Fruit fly (Drosophila melanogaster): ENCODE data around the gene CG13386.

CG13386 gene

DNA sequence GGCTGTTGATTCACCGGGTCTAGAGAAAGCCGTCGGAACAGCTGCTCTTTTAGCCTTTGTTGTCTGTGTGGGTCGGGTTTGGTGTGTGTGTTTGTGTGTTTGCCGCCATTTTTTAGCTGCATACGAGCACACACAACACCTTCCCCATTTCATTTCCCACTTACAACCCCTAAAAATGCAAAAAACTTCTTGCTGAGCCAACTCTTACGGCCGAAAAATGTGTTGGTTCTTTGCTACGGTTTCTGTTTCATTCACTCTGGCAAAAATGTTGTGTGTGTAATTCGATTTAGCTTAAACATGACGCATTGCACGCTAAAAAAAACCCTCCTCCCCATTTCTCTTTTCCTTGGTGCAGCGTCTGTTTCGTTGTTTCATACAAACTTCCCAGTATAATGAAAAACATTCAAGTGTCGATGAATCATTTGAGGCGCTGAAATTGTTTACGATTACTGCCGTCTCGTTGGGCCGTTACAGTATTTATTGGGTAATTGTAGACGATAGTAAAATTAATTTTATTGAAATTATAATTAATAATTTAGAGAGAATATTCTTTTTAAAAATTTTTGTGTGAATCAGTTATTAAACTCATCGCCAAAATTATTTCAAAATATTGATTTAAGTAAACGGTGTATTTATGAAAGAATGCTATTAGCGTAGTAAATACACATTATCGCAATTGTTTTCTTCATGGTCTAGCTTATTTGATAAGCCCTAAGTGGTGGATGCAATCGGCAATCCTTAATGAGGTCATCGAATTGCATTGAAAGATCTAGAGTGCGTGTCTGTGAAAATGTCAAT, 27.3 kb downstream of the CG13386 start (continued):
- TF ChIP-seq Hr39 (GFP tag; optimal IDR thresholded peaks at IDR 0.05) (no peak), CG10669 (GFP tag; optimal IDR thresholded peaks at IDR 0.05) (no peak), CG15336 (GFP tag; IDR thresholded peaks at IDR 0.05) (0 out of 2 replicates have a peak, but pooled peaks have one; percentile 9), CG32006 (GFP tag; optimal IDR thresholded peaks at IDR 0.05) (no peak), CG8319 (GFP tag; optimal IDR thresholded peaks at IDR 0.05) (no peak), CG6792 (GFP tag; optimal IDR thresholded peaks at IDR 0.05) (no peak), CG8632 (GFP tag; optimal IDR thresholded peaks at IDR 0.05) (no peak), CG10631 (GFP tag; optimal IDR thresholded peaks at IDR 0.05) (no peak), Sox15 (GFP tag; optimal IDR thresholded peaks at IDR 0.05) (no peak), spab (GFP tag; optimal IDR thresholded peaks at IDR 0.05) (no peak), fkh (GFP tag; optimal IDR thresholded peaks at IDR 0.05) (no peak), fd85E (GFP tag; optimal IDR thresholded peaks at IDR 0.05) (no peak), salr (GFP tag; optimal IDR thresholded peaks at IDR 0.05) (no peak), cyc (GFP tag; optimal IDR thresholded peaks at IDR 0.05) (no peak), CG16779 (tag; optimal IDR thresholded peaks at IDR 0.05) (no peak), esn (GFP tag; optimal IDR thresholded peaks at IDR 0.05) (peak; percentile 5), net (GFP tag; optimal IDR thresholded peaks at IDR 0.05) (no peak), Met (GFP tag; optimal IDR thresholded peaks at IDR 0.05) (no peak), CG6276 (GFP tag; optimal IDR thresholded peaks at IDR 0.05) (no peak), Eip93F (GFP tag; optimal IDR thresholded peaks at IDR 0.05) (peak; percentile 72), topi (GFP tag; optimal IDR thresholded peaks at IDR 0.05) (no peak)

DNA sequence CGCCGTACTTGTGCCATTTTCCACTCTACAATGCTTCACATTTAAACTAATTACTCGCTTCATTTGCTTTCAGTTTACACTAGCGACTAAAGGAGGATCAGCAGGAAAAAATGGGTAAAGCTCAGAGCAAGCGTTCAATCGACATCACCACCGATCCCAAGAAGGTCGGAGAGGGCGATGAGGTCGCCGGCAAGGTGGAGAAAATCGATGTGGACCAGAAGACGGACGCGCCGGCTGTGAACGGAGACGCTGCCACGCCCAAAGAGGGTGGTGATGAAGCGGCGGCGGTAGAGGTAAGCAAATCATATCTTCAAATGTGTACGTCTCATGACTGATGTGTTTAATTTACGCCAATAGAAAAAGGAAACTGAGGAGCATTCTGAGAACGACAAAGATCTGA, 28.0 kb downstream of the CG13386 start:
- TF ChIP-seq CG10631 (GFP tag; optimal IDR thresholded peaks at IDR 0.05) (no peak), achi (GFP tag; optimal IDR thresholded peaks at IDR 0.05) (no peak), Blimp-1 (GFP tag; optimal IDR thresholded peaks at IDR 0.05) (no peak), Sox15 (GFP tag; optimal IDR thresholded peaks at IDR 0.05) (no peak), svp (GFP tag) (peak; percentile 74), fkh (GFP tag; optimal IDR thresholded peaks at IDR 0.05) (no peak), Gug (GFP tag; IDR thresholded peaks at IDR 0.05) (no peak)

DNA sequence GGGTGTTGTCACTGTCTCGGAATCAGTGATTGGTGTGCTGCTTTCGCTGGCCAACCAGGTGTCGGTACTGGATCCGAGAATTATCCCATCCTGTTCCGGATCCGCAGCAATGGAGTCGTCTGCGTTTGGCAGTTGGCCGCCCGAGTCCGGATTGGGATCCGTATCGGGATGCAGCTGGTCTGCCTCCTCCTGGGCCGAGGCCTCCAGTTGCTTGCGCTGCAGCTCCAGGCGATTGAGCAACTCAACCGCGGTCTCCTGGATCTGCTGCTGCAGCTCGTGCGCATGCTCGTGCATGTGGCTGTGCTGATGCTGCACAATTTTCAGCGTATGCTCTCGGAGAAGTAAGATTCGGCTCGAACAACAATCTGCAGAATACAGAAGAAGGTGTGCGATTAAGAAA, 33.3 kb downstream of the CG13386 start:
- TF ChIP-seq CG6808 (GFP tag; optimal IDR thresholded peaks at IDR 0.05) (no peak), svp (GFP tag) (no peak)

DNA sequence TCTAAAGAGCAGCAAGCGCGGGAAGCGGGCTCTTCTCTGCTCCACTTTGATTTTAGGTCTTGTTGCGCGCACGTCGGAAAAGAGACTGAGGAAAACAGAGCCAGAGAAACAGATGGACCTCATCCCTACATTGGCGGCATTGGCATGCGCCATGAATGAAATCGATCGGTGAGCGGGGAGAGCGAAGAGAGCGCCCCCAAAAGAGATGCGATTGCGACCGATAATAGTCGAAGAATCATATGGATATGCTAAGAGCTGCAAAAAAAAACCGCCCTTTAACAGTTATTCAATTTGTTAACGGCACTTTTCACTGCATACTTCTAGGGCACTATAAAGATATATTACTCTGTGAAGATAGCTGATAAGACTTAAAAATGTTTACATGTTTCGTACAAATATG, 34.7 kb downstream of the CG13386 start, which contains the start of gene grk:
grk (minus strand) TSS at position 87 of the 400 bp plus-strand sequence.
- TF ChIP-seq Hr4 (GFP tag; optimal IDR thresholded peaks at IDR 0.05) (no peak), acj6 (GFP tag; optimal IDR thresholded peaks at IDR 0.05) (no peak), Sox14 (GFP tag; optimal IDR thresholded peaks at IDR 0.05) (no peak), CG10631 (GFP tag; optimal IDR thresholded peaks at IDR 0.05) (no peak), cyc (GFP tag; optimal IDR thresholded peaks at IDR 0.05) (no peak), Gug (GFP tag; IDR thresholded peaks at IDR 0.05) (no peak), fd59A (GFP tag; optimal IDR thresholded peaks at IDR 0.05) (no peak), Sox102F (GFP tag; optimal IDR thresholded peaks at IDR 0.05) (no peak), CG8119 (GFP tag; IDR thresholded peaks at IDR 0.05) (no peak), spab (GFP tag; optimal IDR thresholded peaks at IDR 0.05) (no peak), OdsH (GFP tag; optimal IDR thresholded peaks at IDR 0.05) (no peak), topi (GFP tag; optimal IDR thresholded peaks at IDR 0.05) (no peak), CG6276 (GFP tag; optimal IDR thresholded peaks at IDR 0.05) (no peak), fkh (GFP tag; optimal IDR thresholded peaks at IDR 0.05) (no peak)

DNA sequence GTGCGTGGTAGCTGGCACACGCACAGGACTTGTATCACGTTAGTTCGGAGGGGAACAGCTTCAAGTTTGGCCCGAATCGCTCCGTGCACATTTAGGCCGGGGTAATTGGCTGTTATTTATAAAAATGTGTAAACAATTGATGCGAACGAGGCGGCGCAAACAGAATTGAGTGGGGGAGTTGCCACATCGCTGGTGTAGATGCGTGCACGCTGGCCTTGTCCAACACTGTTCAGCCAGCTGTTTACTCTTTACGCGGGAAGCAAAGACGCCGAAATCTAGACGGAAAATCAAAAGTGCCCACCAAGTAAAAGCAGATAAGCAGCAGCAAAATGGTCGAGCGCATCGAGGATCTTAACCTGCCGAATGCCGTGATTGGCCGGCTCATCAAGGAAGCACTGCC, 38.4 kb downstream of the CG13386 start, which contains the start of the genes D12 and Chrac-14:
D12 (minus strand) TSS at position 190 of the 400 bp plus-strand sequence.
Chrac-14 (plus strand) TSS at position 230 of the 400 bp plus-strand sequence.
- TF ChIP-seq fkh (GFP tag; optimal IDR thresholded peaks at IDR 0.05) (peak; percentile 88), esn (GFP tag; optimal IDR thresholded peaks at IDR 0.05) (peak; percentile 25), CG6792 (GFP tag; optimal IDR thresholded peaks at IDR 0.05) (no peak), CG6163 (GFP tag; IDR thresholded peaks at IDR 0.05) (0 out of 3 replicates have a peak, but pooled peaks have one; percentile 27)
